Worm (Caenorhabditis elegans) whole organism, late embryonic: ENCODE measurements around the gene F01G4.4.

ENCODE experiments used
- K02D7.2 ChIP-seq: sonication (generic microtip); optimal IDR thresholded peaks from 2 replicates; lab custom pipeline; 2017; ENCODE audit warnings: mild to moderate bottlenecking, missing genetic modification characterization, missing compliant biosample characterization
- ahr-1 ChIP-seq: sonication (generic microtip); optimal IDR thresholded peaks from 2 replicates; lab custom pipeline; 2016; ENCODE audit warnings: missing genetic modification characterization, missing compliant biosample characterization
- ama-1 ChIP-seq: fragments of 150-350 bp; optimal IDR thresholded peaks from 2 replicates; lab custom pipeline; 2014
- dve-1 ChIP-seq: sonication (generic microtip); optimal IDR thresholded peaks from 2 replicates; lab custom pipeline; 2017; ENCODE audit warnings: antibody characterized with exemption, mild to moderate bottlenecking, missing genetic modification characterization, missing compliant biosample characterization
- ets-4 ChIP-seq: sonication (generic microtip); optimal IDR thresholded peaks from 2 replicates; lab custom pipeline; 2016; ENCODE audit warnings: missing genetic modification characterization, missing compliant biosample characterization
- fkh-10 ChIP-seq: fragments of 150-350 bp; optimal IDR thresholded peaks from 2 replicates; lab custom pipeline; 2014; ENCODE audit warnings: missing biosample characterization, missing genetic modification reagents, missing genetic modification characterization
- madf-2 ChIP-seq: sonication (generic microtip); optimal IDR thresholded peaks from 2 replicates; lab custom pipeline; 2017; ENCODE audit warnings: missing genetic modification characterization, missing compliant biosample characterization
- nfya-1 ChIP-seq: sonication (generic microtip); optimal IDR thresholded peaks from 2 replicates; lab custom pipeline; 2017; ENCODE audit warnings: missing genetic modification characterization, mild to moderate bottlenecking, missing compliant biosample characterization, antibody characterized with exemption, moderate library complexity

- TF ChIP-seq dve-1 (tag; lab: Kevin White, UChicago) (no peak), ahr-1 (no peak), fkh-10 (GFP tag; lab: Kevin White, UChicago) (no peak), ets-4 (no peak), nfya-1 (no peak), ama-1 (lab: Kevin White, UChicago) (no peak), madf-2 (tag; lab: Kevin White, UChicago) (no peak), K02D7.2 (tag; lab: Kevin White, UChicago) (no peak)
Measured at ce11 chrIV:11186729-11187128, 43.6 kb downstream of the F01G4.4 start, which contains the start of gene sdz-27.
